Worm (Caenorhabditis elegans) whole organism, L3 larva: Measurements from ENCODE around the gene ent-3.

Source experiments
- ama-1 ChIP-seq: fragments of 150-350 bp; optimal IDR thresholded peaks from 2 replicates; lab custom pipeline; 2018
- ceh-82 ChIP-seq: fragments of 150-350 bp; optimal IDR thresholded peaks from 2 replicates; lab custom pipeline; 2014; ENCODE audit warnings: missing biosample characterization, missing genetic modification characterization
- egl-27 ChIP-seq: sonication (generic microtip); optimal IDR thresholded peaks from 4 replicates; lab custom pipeline; 2017; ENCODE audit warnings: missing biosample characterization, missing genetic modification reagents, missing genetic modification characterization
- lin-39 ChIP-seq: fragments of 150-350 bp; optimal IDR thresholded peaks from 2 replicates; lab custom pipeline; 2018; ENCODE audit warnings: missing biosample characterization, missing genetic modification reagents, missing genetic modification characterization
- nhr-12 ChIP-seq: fragments of 150-350 bp; optimal IDR thresholded peaks from 2 replicates; lab custom pipeline; 2014; ENCODE audit warnings: missing biosample characterization, missing genetic modification characterization
- nhr-23 ChIP-seq: fragments of 150-350 bp; optimal IDR thresholded peaks from 2 replicates; lab custom pipeline; 2014; ENCODE audit warnings: missing biosample characterization, missing genetic modification reagents, missing genetic modification characterization
- nhr-237 ChIP-seq: fragments of 150-350 bp; optimal IDR thresholded peaks from 2 replicates; lab custom pipeline; 2014; ENCODE audit warnings: missing biosample characterization, missing genetic modification characterization
- nhr-67 ChIP-seq: fragments of 150-350 bp; optimal IDR thresholded peaks from 2 replicates; lab custom pipeline; 2014; ENCODE audit warnings: missing biosample characterization, missing genetic modification characterization
- sea-2 ChIP-seq: fragments of 150-350 bp; sonication (generic microtip); optimal IDR thresholded peaks from 4 replicates; lab custom pipeline; 2014; ENCODE audit warnings: missing biosample characterization, missing genetic modification reagents, missing genetic modification characterization
- snpc-4 ChIP-seq: fragments of 150-350 bp; optimal IDR thresholded peaks from 2 replicates; lab custom pipeline; 2014; ENCODE audit warnings: missing biosample characterization, missing genetic modification characterization
- unc-39 ChIP-seq: sonication (generic microtip); optimal IDR thresholded peaks from 4 replicates; lab custom pipeline; 2017; ENCODE audit warnings: missing biosample characterization, missing genetic modification characterization

DNA sequence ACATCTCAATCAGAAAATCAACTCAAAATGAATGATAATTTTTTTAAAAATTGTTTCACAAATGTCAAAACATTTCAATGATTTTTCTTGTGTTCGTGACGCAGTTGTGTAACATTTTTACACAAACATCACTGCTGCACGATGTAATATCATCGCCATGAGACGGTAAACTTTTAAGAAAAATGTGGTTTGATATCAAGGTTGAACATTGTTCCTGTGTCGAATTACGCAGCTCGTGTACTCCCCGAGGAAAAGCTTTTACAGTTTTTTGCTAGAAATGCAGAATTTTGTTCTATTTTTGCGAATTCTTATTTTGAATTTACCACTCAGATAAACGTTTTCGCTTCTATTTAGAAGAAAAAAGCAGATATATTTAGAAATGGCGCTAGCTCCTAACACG, 38.2 kb downstream of the ent-3 start:
- TF ChIP-seq ceh-82 (tag; lab: Kevin White, UChicago) (no peak), nhr-12 (tag; lab: Kevin White, UChicago) (no peak), nhr-67 (tag; lab: Kevin White, UChicago) (no peak), egl-27 (tag; lab: Kevin White, UChicago) (no peak), nhr-23 (tag; lab: Kevin White, UChicago) (no peak), snpc-4 (tag; lab: Kevin White, UChicago) (no peak), nhr-237 (tag; lab: Kevin White, UChicago) (no peak), ama-1 (lab: Kevin White, UChicago) (peak; percentile 58), unc-39 (tag; lab: Kevin White, UChicago) (no peak), sea-2 (GFP tag; lab: Kevin White, UChicago) (no peak), lin-39 (tag; lab: Kevin White, UChicago) (no peak)
